Fruit fly (Drosophila melanogaster) S2 (cell line): Measurements from ENCODE around the gene CG11560.

Experiments used
- CG8478 ChIP-seq: fragments of >200 bp; optimal IDR thresholded peaks from 2 replicates; lab custom pipeline; 2018
- CTCF ChIP-seq, 2 experiments: fragments of >200 bp; optimal IDR thresholded peaks; 2 replicates each; lab custom pipeline; 2018

DNA sequence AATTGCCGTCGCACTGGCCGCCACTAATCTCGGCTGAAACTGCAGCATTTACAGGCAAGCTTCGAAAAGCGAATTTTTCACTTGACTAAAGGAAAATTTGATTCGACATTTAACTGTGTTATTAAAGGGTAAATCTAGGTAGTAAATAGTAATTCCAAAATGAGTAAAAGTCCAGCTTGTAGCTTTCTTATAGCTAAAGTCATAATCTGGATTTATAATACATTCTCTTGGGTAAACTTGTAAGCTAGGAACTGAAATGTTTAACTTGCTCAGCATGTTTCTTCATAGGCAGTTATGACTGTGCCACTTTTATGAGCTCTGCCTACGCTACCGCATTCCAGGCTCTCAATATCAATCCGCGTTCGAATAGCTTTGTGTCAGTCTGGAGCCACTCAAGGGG lies 43.5 kb upstream of the CG11560 start:
- TF ChIP-seq CG8478 (lab: Kevin White, UChicago) (no peak), CTCF (optimal IDR thresholded peaks at IDR 0.05; lab: Kevin White, UChicago) (no peak)
